Worm (Caenorhabditis elegans): ENCODE results near the gene msrp-4.
A peak's percentile ranks its signal among the peaks of the same experiment; 100 is the strongest.

Gene msrp-4

ce11 chrII:773830-774229, 48.8 kb downstream of the msrp-4 start:
- TF ChIP-seq fax-1 (tag; optimal IDR thresholded peaks at IDR 0.05) = no peak
- TF ChIP-seq unc-42 (tag; optimal IDR thresholded peaks at IDR 0.05) = peak; percentile 35
